Worm (Caenorhabditis elegans) whole organism, L3 larva: ENCODE data around the gene F17E9.15.
"Not testable (repeated sequence)": the region's sequence is repeated elsewhere in the genome, so short reads cannot be mapped to it uniquely, and the experiment has no call there.

ENCODE experiments used
- R02D3.7 ChIP-seq: fragments of 150-350 bp; optimal IDR thresholded peaks from 2 replicates; lab custom pipeline; 2014; ENCODE audit warnings: missing biosample characterization, missing genetic modification characterization
- ZK546.5 ChIP-seq: sonication (generic microtip); optimal IDR thresholded peaks from 2 replicates; lab custom pipeline; 2017; ENCODE audit warnings: missing biosample characterization, missing genetic modification characterization
- ama-1 ChIP-seq: fragments of 150-350 bp; optimal IDR thresholded peaks from 2 replicates; lab custom pipeline; 2018
- ceh-16 ChIP-seq: sonication (generic microtip); optimal IDR thresholded peaks from 2 replicates; lab custom pipeline; 2017; ENCODE audit warnings: missing biosample characterization, missing genetic modification characterization
- ceh-9 ChIP-seq: sonication (generic microtip); optimal IDR thresholded peaks from 2 replicates; lab custom pipeline; 2018; ENCODE audit warnings: missing biosample characterization, missing genetic modification characterization
- egl-27 ChIP-seq: sonication (generic microtip); optimal IDR thresholded peaks from 4 replicates; lab custom pipeline; 2017; ENCODE audit warnings: missing biosample characterization, missing genetic modification reagents, missing genetic modification characterization
- egl-5 ChIP-seq: fragments of 150-350 bp; optimal IDR thresholded peaks from 2 replicates; lab custom pipeline; 2017; ENCODE audit warnings: missing biosample characterization, missing genetic modification reagents, missing genetic modification characterization, inconsistent platforms
- elt-1 ChIP-seq: fragments of 150-350 bp; optimal IDR thresholded peaks from 2 replicates; lab custom pipeline; 2014; ENCODE audit warnings: missing biosample characterization, missing genetic modification characterization
- elt-2 ChIP-seq: sonication (generic microtip); optimal IDR thresholded peaks from 2 replicates; lab custom pipeline; 2016; ENCODE audit warnings: missing genetic modification reagents, mild to moderate bottlenecking, missing genetic modification characterization, missing compliant biosample characterization
- elt-3 ChIP-seq, 3 experiments: fragments of 150-350 bp in 1 of 3; sonication (generic microtip) in 2 of 3; optimal IDR thresholded peaks; 2 replicates in 2 of 3; 4 replicates in 1 of 3; lab custom pipeline; 2014 to 2017; ENCODE audit warnings: missing biosample characterization in 3 of 3, missing genetic modification characterization in 3 of 3
- fkh-2 ChIP-seq: fragments of 150-350 bp; optimal IDR thresholded peaks from 2 replicates; lab custom pipeline; 2014; ENCODE audit warnings: missing biosample characterization, missing genetic modification reagents, missing genetic modification characterization
- fos-1 ChIP-seq: fragments of 150-350 bp; optimal IDR thresholded peaks from 2 replicates; lab custom pipeline; 2014; ENCODE audit warnings: missing biosample characterization, missing genetic modification characterization
- jun-1 ChIP-seq: fragments of 150-350 bp; optimal IDR thresholded peaks from 2 replicates; lab custom pipeline; 2014; ENCODE audit warnings: missing biosample characterization, missing genetic modification reagents, missing genetic modification characterization
- lin-15B ChIP-seq: fragments of 150-350 bp; optimal IDR thresholded peaks from 2 replicates; lab custom pipeline; 2014; ENCODE audit warnings: missing biosample characterization, missing genetic modification characterization
- lin-39 ChIP-seq: fragments of 150-350 bp; optimal IDR thresholded peaks from 2 replicates; lab custom pipeline; 2018; ENCODE audit warnings: missing biosample characterization, missing genetic modification reagents, missing genetic modification characterization
- mdl-1 ChIP-seq: fragments of 150-350 bp; optimal IDR thresholded peaks from 2 replicates; lab custom pipeline; 2014; ENCODE audit warnings: missing biosample characterization, missing genetic modification characterization
- mml-1 ChIP-seq: fragments of 150-350 bp; sonication (generic microtip); optimal IDR thresholded peaks from 3 replicates; lab custom pipeline; 2014; ENCODE audit warnings: missing biosample characterization, missing genetic modification characterization
- nfya-1 ChIP-seq: sonication (generic microtip); optimal IDR thresholded peaks from 2 replicates; lab custom pipeline; 2017; ENCODE audit warnings: missing genetic modification characterization, mild to moderate bottlenecking, missing compliant biosample characterization, antibody characterized with exemption, moderate library complexity; ENCODE audit not compliant: insufficient read depth
- nhr-11 ChIP-seq: fragments of 150-350 bp; optimal IDR thresholded peaks from 2 replicates; lab custom pipeline; 2014; ENCODE audit warnings: missing biosample characterization, missing genetic modification characterization
- nhr-23 ChIP-seq: fragments of 150-350 bp; optimal IDR thresholded peaks from 2 replicates; lab custom pipeline; 2014; ENCODE audit warnings: missing biosample characterization, missing genetic modification reagents, missing genetic modification characterization
- nhr-237 ChIP-seq: fragments of 150-350 bp; optimal IDR thresholded peaks from 2 replicates; lab custom pipeline; 2014; ENCODE audit warnings: missing biosample characterization, missing genetic modification characterization
- nhr-28 ChIP-seq: fragments of 150-350 bp; optimal IDR thresholded peaks from 2 replicates; lab custom pipeline; 2014; ENCODE audit warnings: missing biosample characterization, missing genetic modification characterization
- nhr-43 ChIP-seq: sonication (generic microtip); optimal IDR thresholded peaks from 2 replicates; lab custom pipeline; 2016; ENCODE audit warnings: mild to moderate bottlenecking, missing genetic modification characterization, missing compliant biosample characterization; ENCODE audit not compliant: poor library complexity, severe bottlenecking
- nhr-67 ChIP-seq: fragments of 150-350 bp; optimal IDR thresholded peaks from 2 replicates; lab custom pipeline; 2014; ENCODE audit warnings: missing biosample characterization, missing genetic modification characterization
- nhr-76 ChIP-seq: fragments of 150-350 bp; sonication (generic microtip); optimal IDR thresholded peaks from 5 replicates; lab custom pipeline; 2014; ENCODE audit warnings: missing biosample characterization, missing genetic modification characterization
- pqm-1 ChIP-seq: fragments of 150-350 bp; optimal IDR thresholded peaks from 2 replicates; lab custom pipeline; 2017; ENCODE audit warnings: missing biosample characterization, missing genetic modification characterization, inconsistent platforms
- sea-2 ChIP-seq: fragments of 150-350 bp; sonication (generic microtip); optimal IDR thresholded peaks from 4 replicates; lab custom pipeline; 2014; ENCODE audit warnings: missing biosample characterization, missing genetic modification reagents, missing genetic modification characterization
- tbx-2 ChIP-seq: sonication (generic microtip); optimal IDR thresholded peaks from 2 replicates; lab custom pipeline; 2016; ENCODE audit warnings: mild to moderate bottlenecking, missing genetic modification characterization, missing compliant biosample characterization
- unc-39 ChIP-seq: sonication (generic microtip); optimal IDR thresholded peaks from 4 replicates; lab custom pipeline; 2017; ENCODE audit warnings: missing biosample characterization, missing genetic modification characterization
- unc-62 ChIP-seq: fragments of 150-350 bp; sonication (generic microtip); optimal IDR thresholded peaks from 4 replicates; lab custom pipeline; 2014; ENCODE audit warnings: missing biosample characterization, missing genetic modification reagents, missing genetic modification characterization
- zag-1 ChIP-seq: fragments of 150-350 bp; optimal IDR thresholded peaks from 2 replicates; lab custom pipeline; 2014; ENCODE audit warnings: missing biosample characterization, missing genetic modification characterization
- ztf-11 ChIP-seq: fragments of 150-350 bp; optimal IDR thresholded peaks from 2 replicates; lab custom pipeline; 2014; ENCODE audit warnings: missing biosample characterization, missing genetic modification characterization
- ztf-4 ChIP-seq: fragments of 150-350 bp; optimal IDR thresholded peaks from 2 replicates; lab custom pipeline; 2014; ENCODE audit warnings: missing biosample characterization, missing genetic modification characterization

The F17E9.15 gene

ce11 chrIV:8385662-8386061 lies 38.4 kb downstream of the F17E9.15 start:
- TF ChIP-seq tbx-2 (tag; lab: Kevin White, UChicago): no peak
- no peak for TF ChIP-seq ztf-11 (tag; lab: Kevin White, UChicago)
- TF ChIP-seq ceh-16 (tag; lab: Kevin White, UChicago): no peak
- no peak for TF ChIP-seq mdl-1 (tag; lab: Kevin White, UChicago)
- no peak for TF ChIP-seq ZK546.5 (tag; lab: Kevin White, UChicago)
- no peak for TF ChIP-seq elt-1
- no peak for TF ChIP-seq lin-39
- TF ChIP-seq nhr-28 (tag; lab: Kevin White, UChicago): no peak
- no peak for TF ChIP-seq nhr-76
- TF ChIP-seq nhr-237 (tag; lab: Kevin White, UChicago): no peak
- no peak for TF ChIP-seq egl-5 (tag; lab: Kevin White, UChicago)
- no peak for TF ChIP-seq ceh-9 (tag; lab: Kevin White, UChicago)
- TF ChIP-seq fos-1 (tag; lab: Kevin White, UChicago): no peak
- no peak for TF ChIP-seq elt-2 (tag; lab: Kevin White, UChicago)
- no peak for TF ChIP-seq ztf-4 (tag; lab: Kevin White, UChicago)
- no peak for TF ChIP-seq ama-1 (lab: Kevin White, UChicago)

- not testable (repeated sequence) for TF ChIP-seq sea-2 (GFP tag; lab: Kevin White, UChicago); nhr-76; nfya-1
- TF ChIP-seq, all 47 proteins: peak for 0; not testable (repeated sequence) for 47
These were observed 41.9 kb downstream of the F17E9.15 start, which contains the start of gene D2096.10 for ce11 chrIV:8389139-8389538. D2096.10 (minus strand) TSS chrIV:8389239.

- TF ChIP-seq nhr-237 (tag; lab: Kevin White, UChicago): no peak
- no peak for TF ChIP-seq egl-5 (tag; lab: Kevin White, UChicago)
- TF ChIP-seq unc-39 (tag; lab: Kevin White, UChicago): no peak
- TF ChIP-seq zag-1: no peak
- no peak for TF ChIP-seq ztf-4 (tag; lab: Kevin White, UChicago)
- TF ChIP-seq fkh-2 (tag; lab: Kevin White, UChicago): no peak
- TF ChIP-seq elt-3 (tag; optimal IDR thresholded peaks at IDR 0.05; lab: Kevin White, UChicago): no peak
- TF ChIP-seq sea-2 (GFP tag; lab: Kevin White, UChicago): no peak
- TF ChIP-seq tbx-2 (tag; lab: Kevin White, UChicago): no peak
- TF ChIP-seq nhr-43: no peak
- TF ChIP-seq fos-1 (tag; lab: Kevin White, UChicago): no peak
- TF ChIP-seq nhr-67 (tag; lab: Kevin White, UChicago): no peak
- TF ChIP-seq lin-15B: no peak
- TF ChIP-seq unc-62 (GFP tag; lab: Kevin White, UChicago): no peak
- TF ChIP-seq jun-1 (tag; lab: Kevin White, UChicago): no peak
- TF ChIP-seq ama-1 (lab: Kevin White, UChicago): no peak
- no peak for TF ChIP-seq lin-39
These were observed 46.9 kb downstream of the F17E9.15 start, which contains the start of gene D2096.11 for ce11 chrIV:8394105-8394504. D2096.11 (minus strand) TSS chrIV:8394205.

- TF ChIP-seq elt-1 (no peak), nhr-67 (tag; lab: Kevin White, UChicago) (no peak), mml-1 (no peak), zag-1 (no peak), mdl-1 (tag; lab: Kevin White, UChicago) (no peak), elt-3 (tag; optimal IDR thresholded peaks at IDR 0.05; lab: Kevin White, UChicago) (no peak), unc-62 (GFP tag; lab: Kevin White, UChicago) (no peak), nhr-11 (tag; lab: Kevin White, UChicago) (no peak), ztf-4 (tag; lab: Kevin White, UChicago) (no peak), ZK546.5 (tag; lab: Kevin White, UChicago) (no peak), pqm-1 (tag; lab: Kevin White, UChicago) (no peak), egl-27 (tag; lab: Kevin White, UChicago) (no peak), nhr-23 (tag; lab: Kevin White, UChicago) (no peak), ztf-11 (tag; lab: Kevin White, UChicago) (no peak), ceh-16 (tag; lab: Kevin White, UChicago) (no peak), ama-1 (lab: Kevin White, UChicago) (no peak), egl-5 (tag; lab: Kevin White, UChicago) (no peak), R02D3.7 (tag; lab: Kevin White, UChicago) (no peak), nhr-237 (tag; lab: Kevin White, UChicago) (no peak), lin-15B (no peak)
These were observed 49.1 kb downstream of the F17E9.15 start, which contains the start of gene timm-17B.2 for ce11 chrIV:8396348-8396747. timm-17B.2 (plus strand) TSS chrIV:8396648.
